Worm (Caenorhabditis elegans) whole organism, L4 larva: Measurements from ENCODE around the gene C25F9.10.

ENCODE experiments used
- F10B5.3 ChIP-seq: sonication (generic microtip); optimal IDR thresholded peaks from 2 replicates; lab custom pipeline; 2016; ENCODE audit warnings: mild to moderate bottlenecking, missing genetic modification characterization, missing compliant biosample characterization
- F44E2.7 ChIP-seq: fragments of 200-800 bp; sonication (Bioruptor generic); IDR thresholded peaks from 2 replicates; pipeline ENCODE4 v2.1.2; 2022; ENCODE audit warnings: missing genetic modification characterization, missing compliant biosample characterization
- F49E8.2 ChIP-seq: sonication (generic microtip); optimal IDR thresholded peaks from 2 replicates; lab custom pipeline; 2016; ENCODE audit warnings: missing compliant biosample characterization, mild to moderate bottlenecking, missing genetic modification characterization, borderline replicate concordance
- Y105C5A.15 ChIP-seq: fragments of 200-800 bp; sonication (Bioruptor generic); IDR thresholded peaks from 2 replicates; pipeline ENCODE4 v1.3.6; 2022; ENCODE audit warnings: missing genetic modification characterization, missing compliant biosample characterization
- Y5F2A.4 ChIP-seq: fragments of 200-800 bp; sonication (Bioruptor generic); optimal IDR thresholded peaks from 2 replicates; lab custom pipeline; 2018; ENCODE audit warnings: mild to moderate bottlenecking, missing genetic modification characterization, missing compliant biosample characterization
- ZK337.2 ChIP-seq: fragments of 200-800 bp; sonication (Bioruptor generic); IDR thresholded peaks from 2 replicates; pipeline ENCODE4 v1.3.6; 2022; ENCODE audit warnings: missing genetic modification reagents, missing genetic modification characterization, missing compliant biosample characterization
- ZK546.5 ChIP-seq, 2 experiments: sonication (generic microtip); optimal IDR thresholded peaks; 2 replicates each; lab custom pipeline; 2017; ENCODE audit warnings: missing biosample characterization in 2 of 2, missing genetic modification characterization in 2 of 2
- aha-1 ChIP-seq: fragments of 150-350 bp; peaks from one replicate; lab custom pipeline; 2014; ENCODE audit warnings: missing biosample characterization, missing genetic modification characterization
- ceh-20 ChIP-seq: fragments of 200-800 bp; sonication (Bioruptor generic); IDR thresholded peaks from 2 replicates; pipeline ENCODE4 v1.3.6; 2022; ENCODE audit warnings: missing genetic modification reagents, missing genetic modification characterization, missing compliant biosample characterization
- daf-16 ChIP-seq, 3 experiments: sonication (generic microtip); optimal IDR thresholded peaks; 2 replicates each; lab custom pipeline; 2016 to 2017; ENCODE audit warnings: missing genetic modification characterization in 3 of 3, missing genetic modification reagents in 3 of 3, mild to moderate bottlenecking in 2 of 3, missing compliant biosample characterization in 2 of 3, missing biosample characterization in 1 of 3, moderate library complexity in 1 of 3
- daf-19 ChIP-seq: fragments of 200-800 bp; sonication (Bioruptor generic); conservative IDR thresholded peaks from 2 replicates; pipeline ENCODE4 v1.3.6; 2022; ENCODE audit warnings: missing genetic modification characterization, missing compliant biosample characterization
- dve-1 ChIP-seq: sonication (generic microtip); optimal IDR thresholded peaks from 2 replicates; lab custom pipeline; 2017; ENCODE audit warnings: antibody characterized with exemption, mild to moderate bottlenecking, missing genetic modification characterization, missing compliant biosample characterization; ENCODE audit not compliant: insufficient read depth
- fkh-10 ChIP-seq: fragments of 150-350 bp; optimal IDR thresholded peaks from 2 replicates; lab custom pipeline; 2014; ENCODE audit warnings: missing biosample characterization, missing genetic modification reagents, missing genetic modification characterization
- fos-1 ChIP-seq: fragments of 150-350 bp; optimal IDR thresholded peaks from 2 replicates; lab custom pipeline; 2014; ENCODE audit warnings: missing biosample characterization, missing genetic modification characterization
- hif-1 ChIP-seq, 2 experiments: sonication (generic microtip); optimal IDR thresholded peaks; 2 replicates each; lab custom pipeline; 2016 to 2017; ENCODE audit warnings: missing compliant biosample characterization in 2 of 2, missing genetic modification characterization in 2 of 2, missing genetic modification reagents in 2 of 2, missing genotype in 2 of 2, mild to moderate bottlenecking in 1 of 2
- hlh-11 ChIP-seq: fragments of 200-800 bp; sonication (Bioruptor generic); optimal IDR thresholded peaks from 2 replicates; lab custom pipeline; 2018; ENCODE audit warnings: mild to moderate bottlenecking, missing genetic modification characterization, missing compliant biosample characterization
- hmg-1.1 ChIP-seq: fragments of 200-800 bp; sonication (Bioruptor generic); IDR thresholded peaks from 2 replicates; pipeline ENCODE4 v1.3.6; 2022; ENCODE audit warnings: missing genetic modification reagents, missing genetic modification characterization, missing compliant biosample characterization
- jun-1 ChIP-seq: fragments of 150-350 bp; optimal IDR thresholded peaks from 2 replicates; lab custom pipeline; 2014; ENCODE audit warnings: missing biosample characterization, missing genetic modification reagents, missing genetic modification characterization
- lim-7 ChIP-seq: fragments of 200-800 bp; sonication (Bioruptor generic); IDR thresholded peaks from 2 replicates; pipeline ENCODE4 v1.3.6; 2022; ENCODE audit warnings: missing genetic modification characterization, missing compliant biosample characterization
- lir-3 ChIP-seq: sonication (generic microtip); optimal IDR thresholded peaks from 2 replicates; lab custom pipeline; 2016; ENCODE audit warnings: mild to moderate bottlenecking, missing genetic modification characterization, missing compliant biosample characterization
- mdl-1 ChIP-seq, 2 experiments: fragments of 150-350 bp in 1 of 2; sonication (generic microtip) in 1 of 2; optimal IDR thresholded peaks; 2 replicates each; lab custom pipeline; 2014 to 2017; ENCODE audit warnings: missing biosample characterization in 2 of 2, missing genetic modification characterization in 2 of 2
- mxl-2 ChIP-seq: fragments of 200-800 bp; sonication (Bioruptor generic); conservative IDR thresholded peaks from 2 replicates; pipeline ENCODE4 v1.3.6; 2022; ENCODE audit warnings: missing genetic modification reagents, missing genetic modification characterization, missing compliant biosample characterization
- mxl-3 ChIP-seq: fragments of 200-800 bp; sonication (Bioruptor generic); optimal IDR thresholded peaks from 2 replicates; lab custom pipeline; 2018; ENCODE audit warnings: mild to moderate bottlenecking, missing genetic modification characterization, missing compliant biosample characterization
- nhr-11 ChIP-seq: fragments of 150-350 bp; optimal IDR thresholded peaks from 2 replicates; lab custom pipeline; 2014; ENCODE audit warnings: missing biosample characterization, missing genetic modification characterization
- nhr-111 ChIP-seq: fragments of 200-800 bp; sonication (Bioruptor generic); optimal IDR thresholded peaks from 2 replicates; lab custom pipeline; 2018; ENCODE audit warnings: mild to moderate bottlenecking, missing genetic modification characterization, missing compliant biosample characterization
- nhr-237 ChIP-seq: sonication (generic microtip); optimal IDR thresholded peaks from 2 replicates; lab custom pipeline; 2017; ENCODE audit warnings: missing biosample characterization, missing genetic modification characterization
- nhr-25 ChIP-seq: sonication (generic microtip); optimal IDR thresholded peaks from 2 replicates; lab custom pipeline; 2017; ENCODE audit warnings: missing genetic modification characterization, mild to moderate bottlenecking, missing compliant biosample characterization, antibody characterized with exemption, moderate library complexity, borderline replicate concordance; ENCODE audit not compliant: insufficient read depth
- nhr-28 ChIP-seq: fragments of 150-350 bp; optimal IDR thresholded peaks from 2 replicates; lab custom pipeline; 2014; ENCODE audit warnings: missing biosample characterization, missing genetic modification characterization
- nhr-6 ChIP-seq: fragments of 150-350 bp; optimal IDR thresholded peaks from 2 replicates; lab custom pipeline; 2014; ENCODE audit warnings: missing biosample characterization, missing genetic modification characterization
- nhr-76 ChIP-seq: fragments of 150-350 bp; optimal IDR thresholded peaks from 2 replicates; lab custom pipeline; 2014; ENCODE audit warnings: missing biosample characterization, missing genetic modification characterization
- php-3 ChIP-seq: fragments of 200-800 bp; sonication (Bioruptor generic); IDR thresholded peaks from 2 replicates; pipeline ENCODE4 v1.3.6; 2022; ENCODE audit warnings: missing genetic modification reagents, missing genetic modification characterization, missing compliant biosample characterization
- pqm-1 ChIP-seq: sonication (generic microtip); optimal IDR thresholded peaks from 2 replicates; lab custom pipeline; 2017; ENCODE audit warnings: missing biosample characterization, missing genetic modification characterization
- sdz-12 ChIP-seq: fragments of 200-800 bp; sonication (Bioruptor generic); optimal IDR thresholded peaks from 2 replicates; lab custom pipeline; 2018; ENCODE audit warnings: mild to moderate bottlenecking, missing genetic modification characterization, missing compliant biosample characterization
- snpc-1.2 ChIP-seq: fragments of 200-800 bp; sonication (Bioruptor generic); IDR thresholded peaks from 2 replicates; pipeline ENCODE4 v1.3.6; 2022; ENCODE audit warnings: missing genetic modification reagents, missing genetic modification characterization, missing compliant biosample characterization
- spr-1 ChIP-seq: sonication (generic microtip); optimal IDR thresholded peaks from 2 replicates; lab custom pipeline; 2016; ENCODE audit warnings: mild to moderate bottlenecking, missing genetic modification characterization, missing compliant biosample characterization
- tag-97 ChIP-seq: fragments of 200-800 bp; sonication (Bioruptor generic); IDR thresholded peaks from 2 replicates; pipeline ENCODE4 v1.3.6; 2022; ENCODE audit warnings: missing genetic modification characterization, missing compliant biosample characterization
- unc-130 ChIP-seq: sonication (generic microtip); optimal IDR thresholded peaks from 2 replicates; lab custom pipeline; 2016; ENCODE audit warnings: missing genetic modification reagents, missing genetic modification characterization, missing compliant biosample characterization
- zip-2 ChIP-seq: fragments of 150-350 bp; optimal IDR thresholded peaks from 2 replicates; lab custom pipeline; 2014; ENCODE audit warnings: missing biosample characterization, missing genetic modification characterization

The C25F9.10 gene

DNA sequence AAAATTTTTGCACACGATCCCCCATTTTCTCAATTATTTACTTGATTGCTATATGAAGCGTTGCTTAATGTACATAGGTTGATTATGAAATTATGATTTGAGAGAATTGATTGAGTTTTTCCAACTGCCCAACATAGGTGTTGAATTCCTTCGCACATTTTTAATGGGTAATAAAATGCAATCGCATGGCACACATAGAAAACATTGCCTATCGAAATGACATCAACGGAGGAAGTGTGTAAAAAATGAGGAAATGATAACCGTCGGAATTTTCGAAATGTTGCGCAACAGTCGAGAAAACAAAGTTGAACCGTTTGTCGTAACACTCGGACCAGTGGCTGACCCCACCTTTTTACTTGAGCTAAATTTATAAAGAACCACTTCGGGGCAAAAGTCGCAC, 6.2 kb upstream of the C25F9.10 start:
- TF ChIP-seq zip-2 (peak; percentile 3), php-3 (GFP tag; lab: Robert Waterston, UW) (peak; percentile 92)

DNA sequence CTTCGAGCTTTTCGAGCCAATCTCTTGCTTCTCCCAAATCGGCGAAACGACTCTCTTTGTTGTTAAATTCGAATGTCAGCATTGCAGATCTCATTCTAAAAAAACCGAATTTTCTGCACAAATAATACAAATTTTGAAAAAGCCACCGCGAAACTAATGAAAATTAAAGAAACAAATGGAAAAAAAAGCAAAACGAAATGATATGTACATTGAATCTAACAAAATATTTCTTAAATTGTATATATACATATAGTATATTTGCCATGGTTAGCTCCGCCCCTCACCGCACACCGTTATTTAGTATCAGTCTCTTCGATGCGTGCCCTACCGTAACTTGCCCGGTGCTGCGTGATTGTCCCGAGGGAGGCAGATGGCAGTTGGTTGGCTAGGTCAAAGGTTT, 4.9 kb upstream of the C25F9.10 start, which contains the start of gene srw-86:
Gene srw-86, minus strand, starts transcription at position 101 of the 400 bp plus-strand sequence.
- TF ChIP-seq F44E2.7 (GFP tag; lab: Robert Waterston, UW), result no peak
- TF ChIP-seq snpc-1.2 (GFP tag; lab: Robert Waterston, UW), result no peak
- TF ChIP-seq nhr-76, result no peak
- no peak for TF ChIP-seq unc-130 (GFP tag; lab: Kevin White, UChicago)
- no peak for TF ChIP-seq jun-1 (tag; lab: Kevin White, UChicago)
- no peak for TF ChIP-seq pqm-1 (tag; lab: Kevin White, UChicago)
- no peak for TF ChIP-seq nhr-25 (tag; lab: Kevin White, UChicago)
- TF ChIP-seq ceh-20 (GFP tag; lab: Robert Waterston, UW), result no peak
- TF ChIP-seq mxl-2 (GFP tag; lab: Robert Waterston, UW), result no peak
- TF ChIP-seq tag-97, result no peak
- TF ChIP-seq hif-1 (tag; optimal IDR thresholded peaks at IDR 0.05; lab: Kevin White, UChicago), result no peak
- TF ChIP-seq sdz-12 (GFP tag; lab: Kevin White, UChicago), result no peak
- no peak for TF ChIP-seq F10B5.3

DNA sequence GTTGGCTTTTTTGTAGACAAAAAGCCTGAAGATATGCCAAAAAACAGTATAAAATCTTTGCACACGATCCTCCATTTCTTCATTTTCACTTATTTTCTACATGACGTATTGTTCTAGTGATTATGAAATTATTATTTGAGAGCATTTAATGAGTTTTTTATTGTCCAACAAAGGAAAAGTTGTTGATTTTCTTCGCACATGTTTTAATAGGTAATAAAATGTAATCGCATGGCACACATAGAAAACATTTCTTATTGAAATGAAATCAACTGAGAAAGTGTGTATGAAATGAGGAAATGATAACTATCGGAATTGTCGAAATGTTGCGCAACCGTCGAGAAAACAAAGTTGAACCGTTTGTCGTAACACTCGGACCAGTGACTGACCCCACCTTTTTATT, 4.1 kb upstream of the C25F9.10 start:
- no peak for TF ChIP-seq unc-130 (GFP tag; lab: Kevin White, UChicago)
- no peak for TF ChIP-seq daf-16 (GFP tag; optimal IDR thresholded peaks at IDR 0.05; lab: Kevin White, UChicago)
- TF ChIP-seq daf-16 (tag; optimal IDR thresholded peaks at IDR 0.05; lab: Kevin White, UChicago), result peak; percentile 79
- TF ChIP-seq F49E8.2, result no peak
- peak; percentile 97 for TF ChIP-seq php-3 (GFP tag; lab: Robert Waterston, UW)
- no peak for TF ChIP-seq lim-7 (GFP tag; lab: Robert Waterston, UW)
- peak; percentile 48 for TF ChIP-seq dve-1 (tag; lab: Kevin White, UChicago)
- no peak for TF ChIP-seq spr-1 (tag; lab: Kevin White, UChicago)
- TF ChIP-seq nhr-28, result peak; percentile 5
- TF ChIP-seq nhr-111 (GFP tag; lab: Kevin White, UChicago), result no peak
- no peak for TF ChIP-seq hmg-1.1
- TF ChIP-seq zip-2, result peak; percentile 50
- peak; percentile 23 for TF ChIP-seq pqm-1 (tag; lab: Kevin White, UChicago)
- TF ChIP-seq hlh-11 (tag; lab: Kevin White, UChicago), result peak; percentile 28
- TF ChIP-seq fkh-10 (GFP tag; lab: Kevin White, UChicago), result no peak

DNA sequence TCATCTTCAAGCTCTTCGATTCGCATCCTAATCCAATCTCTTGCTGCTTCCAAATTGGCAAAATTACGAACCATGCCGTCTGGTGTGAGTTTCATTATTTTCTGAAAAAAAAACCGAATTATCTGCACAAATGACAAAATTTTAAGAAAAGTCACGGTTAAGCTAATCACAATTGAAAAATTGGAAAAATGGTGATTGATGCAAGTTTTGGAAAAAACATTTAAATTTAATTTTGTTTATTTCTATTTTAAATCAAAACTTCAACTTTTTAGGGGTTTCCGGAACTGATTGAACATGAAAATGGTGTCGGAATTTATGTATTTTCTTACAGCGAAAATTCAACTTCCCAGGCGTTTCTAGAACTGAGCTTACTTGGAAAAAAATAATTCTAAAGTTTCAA, 2.7 kb upstream of the C25F9.10 start, which contains the start of gene C25F9.12:
Gene C25F9.12, minus strand, starts transcription at position 101 of the 400 bp plus-strand sequence.
- TF ChIP-seq mdl-1 (tag; optimal IDR thresholded peaks at IDR 0.05; lab: Kevin White, UChicago), result no peak
- no peak for TF ChIP-seq ZK337.2 (GFP tag; lab: Robert Waterston, UW)
- TF ChIP-seq nhr-6 (tag; lab: Kevin White, UChicago), result no peak
- TF ChIP-seq Y5F2A.4, result no peak
- TF ChIP-seq ZK546.5 (tag; optimal IDR thresholded peaks at IDR 0.05; lab: Kevin White, UChicago), result no peak
- no peak for TF ChIP-seq Y105C5A.15
- TF ChIP-seq lir-3 (tag; lab: Kevin White, UChicago), result no peak
- TF ChIP-seq, all 104 proteins: peak for 0

DNA sequence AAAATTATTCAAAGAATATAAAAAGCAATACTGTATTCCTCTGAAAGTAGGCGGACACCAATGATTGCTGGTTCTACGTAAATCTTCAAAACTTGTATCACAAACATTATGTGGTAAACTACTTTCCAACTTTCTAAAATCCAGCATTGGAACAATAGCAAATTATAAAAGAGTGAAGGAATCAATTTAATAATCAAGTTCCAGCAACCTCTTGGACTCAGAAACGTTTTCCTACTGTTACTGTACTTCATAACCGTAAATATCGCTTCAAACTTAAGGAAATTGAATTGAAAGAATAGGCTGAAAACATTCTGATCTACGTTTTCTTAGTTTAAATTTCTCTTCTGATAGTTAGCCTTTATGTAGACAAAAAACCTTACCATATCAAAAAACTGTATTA, 1.9 kb upstream of the C25F9.10 start:
- TF ChIP-seq daf-19 (no peak), fos-1 (tag; lab: Kevin White, UChicago) (no peak), nhr-11 (tag; lab: Kevin White, UChicago) (no peak), aha-1 (tag; lab: Kevin White, UChicago) (peak; percentile 60), mxl-3 (GFP tag; lab: Kevin White, UChicago) (no peak), nhr-237 (tag; lab: Kevin White, UChicago) (no peak)
